Worm (Caenorhabditis elegans) whole organism, L3 larva: ENCODE measurements around the gene srbc-65.

Source experiments
- ceh-9 ChIP-seq: sonication (generic microtip); optimal IDR thresholded peaks from 2 replicates; lab custom pipeline; 2018; ENCODE audit warnings: missing biosample characterization, missing genetic modification characterization
- mdl-1 ChIP-seq: fragments of 150-350 bp; optimal IDR thresholded peaks from 2 replicates; lab custom pipeline; 2014; ENCODE audit warnings: missing biosample characterization, missing genetic modification characterization
- unc-39 ChIP-seq: sonication (generic microtip); optimal IDR thresholded peaks from 4 replicates; lab custom pipeline; 2017; ENCODE audit warnings: missing biosample characterization, missing genetic modification characterization
- unc-62 ChIP-seq: fragments of 150-350 bp; sonication (generic microtip); optimal IDR thresholded peaks from 4 replicates; lab custom pipeline; 2014; ENCODE audit warnings: missing biosample characterization, missing genetic modification reagents, missing genetic modification characterization

DNA sequence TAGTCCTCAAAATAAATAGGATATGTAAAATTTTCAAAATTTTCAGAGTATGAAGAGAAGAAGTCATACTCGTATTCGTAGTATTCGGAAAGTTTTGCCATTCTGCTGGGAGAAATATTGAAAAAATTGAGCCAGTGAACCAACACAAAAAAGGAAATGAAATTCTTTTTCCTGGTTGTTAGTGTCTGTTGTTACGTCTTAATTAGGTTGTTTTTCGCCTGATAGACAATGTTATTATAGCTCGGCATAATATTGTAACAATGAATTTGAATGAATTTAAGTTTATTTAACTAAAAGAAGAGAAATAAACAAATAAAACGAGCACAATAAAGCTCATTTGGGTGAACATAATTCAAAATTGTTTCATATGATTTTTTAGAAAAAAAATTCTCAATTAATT is 37.6 kb downstream of the srbc-65 start, which contains the start of gene srw-73:
- no peak for TF ChIP-seq unc-62 (GFP tag; lab: Kevin White, UChicago)
- no peak for TF ChIP-seq unc-39 (tag; lab: Kevin White, UChicago)
- no peak for TF ChIP-seq mdl-1 (tag; lab: Kevin White, UChicago)
- TF ChIP-seq ceh-9 (tag; lab: Kevin White, UChicago): no peak
